Fruit fly (Drosophila melanogaster) whole organism, adult: ENCODE results near the gene aurA.

ENCODE experiments used
- CG14711 ChIP-seq: fragments of 200-800 bp; sonication (Bioruptor generic); optimal IDR thresholded peaks from 2 replicates; lab custom pipeline; 2018; ENCODE audit warnings: missing biosample characterization, mild to moderate bottlenecking, missing genetic modification characterization, moderate library complexity
- Clk ChIP-seq: fragments of 200-800 bp; sonication (Bioruptor generic); optimal IDR thresholded peaks from 2 replicates; lab custom pipeline; 2017; ENCODE audit warnings: missing biosample characterization, missing genetic modification characterization
- Hr96 ChIP-seq: fragments of 200-800 bp; sonication (Bioruptor generic); optimal IDR thresholded peaks from 2 replicates; lab custom pipeline; 2016; ENCODE audit warnings: missing biosample characterization, missing genetic modification characterization
- Mnt ChIP-seq: fragments of 200-800 bp; sonication (Bioruptor generic); optimal IDR thresholded peaks from 2 replicates; lab custom pipeline; 2016; ENCODE audit warnings: missing biosample characterization, mild to moderate bottlenecking, missing genetic modification characterization

- TF ChIP-seq CG14711 (tag; lab: Kevin White, UChicago), result no peak
- TF ChIP-seq Mnt, result no peak
- no peak for TF ChIP-seq Clk (GFP tag; lab: Kevin White, UChicago)
- no peak for TF ChIP-seq Hr96 (GFP tag; lab: Kevin White, UChicago)
Observed at dm6 chr3R:11989206-11989605, 26.3 kb downstream of the aurA start.
